Fruit fly (Drosophila melanogaster) whole organism, wandering third instar larva: ENCODE measurements around the gene CG2854.

Source experiments
- Abd-B ChIP-seq: fragments of >200 bp; optimal IDR thresholded peaks from 2 replicates; lab custom pipeline; 2017; ENCODE audit warnings: missing biosample characterization, missing genetic modification characterization
- CG32264 ChIP-seq: fragments of 200-800 bp; sonication (Bioruptor generic); optimal IDR thresholded peaks from 2 replicates; lab custom pipeline; 2016; ENCODE audit warnings: missing biosample characterization, missing genetic modification characterization
- CG9705 ChIP-seq: fragments of 200-800 bp; sonication (Bioruptor generic); optimal IDR thresholded peaks from 2 replicates; lab custom pipeline; 2018; ENCODE audit warnings: missing biosample characterization, mild to moderate bottlenecking, missing genetic modification characterization
- CrebA ChIP-seq: fragments of 200-800 bp; sonication (Bioruptor generic); optimal IDR thresholded peaks from 2 replicates; lab custom pipeline; 2016; ENCODE audit warnings: missing biosample characterization, mild to moderate bottlenecking, missing genetic modification characterization, borderline replicate concordance
- Dfd ChIP-seq: fragments of >200 bp; optimal IDR thresholded peaks from 2 replicates; lab custom pipeline; 2017; ENCODE audit warnings: missing biosample characterization, missing genetic modification characterization
- Dif ChIP-seq: fragments of 200-275, 200-300 bp; sonication (Bioruptor generic); optimal IDR thresholded peaks from 2 replicates; lab custom pipeline; 2018; ENCODE audit warnings: missing biosample characterization, missing genetic modification characterization; ENCODE audit not compliant: partially characterized antibody
- GATAd ChIP-seq: sonication (Bioruptor generic); optimal IDR thresholded peaks from 2 replicates; lab custom pipeline; 2016; ENCODE audit warnings: missing biosample characterization, missing genetic modification characterization
- HLH106 ChIP-seq: fragments of 200-800 bp; optimal IDR thresholded peaks from 3 replicates; lab custom pipeline; 2019; ENCODE audit warnings: missing biosample characterization, mild to moderate bottlenecking, missing genetic modification characterization, moderate library complexity
- Hnf4 ChIP-seq: fragments of 200-800 bp; sonication (Bioruptor generic); optimal IDR thresholded peaks from 2 replicates; lab custom pipeline; 2016; ENCODE audit warnings: missing biosample characterization, mild to moderate bottlenecking, missing genetic modification characterization
- Hr78 ChIP-seq: fragments of >200 bp; optimal IDR thresholded peaks from 2 replicates; lab custom pipeline; 2017; ENCODE audit warnings: missing biosample characterization, missing genetic modification characterization
- Hr83 ChIP-seq: fragments of 200-300 bp; sonication (Bioruptor generic); optimal IDR thresholded peaks from 2 replicates; lab custom pipeline; 2016; ENCODE audit warnings: missing biosample characterization, mild to moderate bottlenecking, missing genetic modification characterization, moderate library complexity; ENCODE audit not compliant: poor library complexity, severe bottlenecking
- Jra ChIP-seq: sonication (Bioruptor generic); optimal IDR thresholded peaks from 2 replicates; lab custom pipeline; 2016; ENCODE audit warnings: missing biosample characterization, missing genetic modification characterization
- Mio ChIP-seq: sonication (Bioruptor generic); optimal IDR thresholded peaks from 2 replicates; lab custom pipeline; 2016; ENCODE audit warnings: missing biosample characterization, missing genetic modification characterization
- Myc ChIP-seq: fragments of >200 bp; optimal IDR thresholded peaks from 2 replicates; lab custom pipeline; 2017
- N ChIP-seq: fragments of >200 bp; optimal IDR thresholded peaks from 2 replicates; lab custom pipeline; 2018; ENCODE audit warnings: missing biosample characterization, missing external identifiers, missing genetic modification characterization
- OdsH ChIP-seq: fragments of 200-800 bp; sonication (Bioruptor generic); optimal IDR thresholded peaks from 2 replicates; lab custom pipeline; 2016; ENCODE audit warnings: missing biosample characterization, mild to moderate bottlenecking, missing genetic modification characterization
- Rel ChIP-seq, 2 experiments: fragments of 200-800 bp; sonication (Bioruptor generic) in 1 of 2; optimal IDR thresholded peaks; 2 replicates in 1 of 2; 3 replicates in 1 of 2; lab custom pipeline; 2016 to 2019; ENCODE audit warnings: mild to moderate bottlenecking in 2 of 2, missing biosample characterization in 2 of 2, missing genetic modification characterization in 2 of 2, moderate library complexity in 1 of 2
- Sp1 ChIP-seq: fragments of 200-800 bp; sonication (Bioruptor generic); optimal IDR thresholded peaks from 3 replicates; lab custom pipeline; 2019; ENCODE audit warnings: missing biosample characterization, mild to moderate bottlenecking, missing genetic modification characterization, moderate library complexity
- Vsx2 ChIP-seq: fragments of 200-300, 225-300 bp; sonication (Bioruptor generic); optimal IDR thresholded peaks from 2 replicates; lab custom pipeline; 2018; ENCODE audit warnings: missing biosample characterization, missing genetic modification characterization; ENCODE audit not compliant: partially characterized antibody
- br ChIP-seq: fragments of 200-800 bp; sonication (Bioruptor generic); optimal IDR thresholded peaks from 2 replicates; lab custom pipeline; 2016; ENCODE audit warnings: missing biosample characterization, missing genetic modification characterization
- brk ChIP-seq: fragments of 200-800 bp; sonication (Bioruptor generic); optimal IDR thresholded peaks from 2 replicates; lab custom pipeline; 2016; ENCODE audit warnings: missing biosample characterization, mild to moderate bottlenecking, missing genetic modification characterization
- dl ChIP-seq, 2 experiments: fragments of 175-275, 200-275 bp in 1 of 2; fragments of 200-275 bp in 1 of 2; sonication (Bioruptor generic); optimal IDR thresholded peaks; lab custom pipeline; 2018; ENCODE audit warnings: mild to moderate bottlenecking in 2 of 2, missing biosample characterization in 2 of 2, missing genetic modification characterization in 2 of 2, moderate library complexity in 2 of 2; ENCODE audit not compliant: partially characterized antibody in 2 of 2, insufficient read depth in 1 of 2
- dmrt93B ChIP-seq: fragments of 200-800 bp; sonication (Bioruptor generic); optimal IDR thresholded peaks from 2 replicates; lab custom pipeline; 2018; ENCODE audit warnings: missing biosample characterization, mild to moderate bottlenecking, missing genetic modification characterization
- dsf ChIP-seq: sonication (Bioruptor generic); optimal IDR thresholded peaks from 2 replicates; lab custom pipeline; 2016; ENCODE audit warnings: missing biosample characterization, missing genetic modification characterization, borderline replicate concordance
- ey ChIP-seq: fragments of 200-800 bp; sonication (Bioruptor generic); optimal IDR thresholded peaks from 2 replicates; lab custom pipeline; 2016; ENCODE audit warnings: missing biosample characterization, missing genetic modification characterization
- foxo ChIP-seq, 2 experiments: fragments of 200-800 bp; sonication (Bioruptor generic); optimal IDR thresholded peaks; 2 replicates in 1 of 2; 3 replicates in 1 of 2; lab custom pipeline; 2016 to 2017; ENCODE audit warnings: missing biosample characterization in 2 of 2, missing genetic modification characterization in 2 of 2
- fru ChIP-seq: fragments of 200-800 bp; sonication (Bioruptor generic); optimal IDR thresholded peaks from 3 replicates; lab custom pipeline; 2016; ENCODE audit warnings: missing biosample characterization, mild to moderate bottlenecking, missing genetic modification characterization
- h ChIP-seq: fragments of 200-800 bp; sonication (Bioruptor generic); optimal IDR thresholded peaks from 3 replicates; lab custom pipeline; 2016; ENCODE audit warnings: missing biosample characterization, mild to moderate bottlenecking, missing genetic modification characterization
- jim ChIP-seq: fragments of 175-275, 200-325 bp; sonication (Bioruptor generic); optimal IDR thresholded peaks from 2 replicates; lab custom pipeline; 2016; ENCODE audit warnings: missing biosample characterization, mild to moderate bottlenecking, missing genetic modification characterization
- lola ChIP-seq: fragments of >200 bp; optimal IDR thresholded peaks from 2 replicates; lab custom pipeline; 2017; ENCODE audit warnings: missing biosample characterization, missing genetic modification characterization
- pan ChIP-seq: fragments of >200 bp; optimal IDR thresholded peaks from 2 replicates; lab custom pipeline; 2017
- psq ChIP-seq: fragments of 200-800 bp; sonication (Bioruptor generic); optimal IDR thresholded peaks from 3 replicates; lab custom pipeline; 2017; ENCODE audit warnings: missing biosample characterization, mild to moderate bottlenecking, missing genetic modification characterization, moderate library complexity
- rgr ChIP-seq: fragments of 200-800 bp; sonication (Bioruptor generic); optimal IDR thresholded peaks from 3 replicates; lab custom pipeline; 2016; ENCODE audit warnings: missing biosample characterization, mild to moderate bottlenecking, missing genetic modification characterization
- sage ChIP-seq: fragments of 200-800 bp; sonication (Bioruptor generic); optimal IDR thresholded peaks from 2 replicates; lab custom pipeline; 2016; ENCODE audit warnings: missing biosample characterization, mild to moderate bottlenecking, missing genetic modification characterization
- sv ChIP-seq: fragments of 200-800 bp; sonication (Bioruptor generic); optimal IDR thresholded peaks from 3 replicates; lab custom pipeline; 2016; ENCODE audit warnings: missing biosample characterization, missing genetic modification characterization
- tai ChIP-seq: sonication (Bioruptor generic); optimal IDR thresholded peaks from 2 replicates; lab custom pipeline; 2016; ENCODE audit warnings: missing biosample characterization, missing genetic modification characterization
- usp ChIP-seq: fragments of >200 bp; optimal IDR thresholded peaks from 2 replicates; lab custom pipeline; 2017; ENCODE audit warnings: missing biosample characterization, missing genetic modification characterization
- woc ChIP-seq: sonication (Bioruptor generic); optimal IDR thresholded peaks from 2 replicates; lab custom pipeline; 2016; ENCODE audit warnings: missing biosample characterization, mild to moderate bottlenecking, missing genetic modification characterization

CG2854 gene

DNA sequence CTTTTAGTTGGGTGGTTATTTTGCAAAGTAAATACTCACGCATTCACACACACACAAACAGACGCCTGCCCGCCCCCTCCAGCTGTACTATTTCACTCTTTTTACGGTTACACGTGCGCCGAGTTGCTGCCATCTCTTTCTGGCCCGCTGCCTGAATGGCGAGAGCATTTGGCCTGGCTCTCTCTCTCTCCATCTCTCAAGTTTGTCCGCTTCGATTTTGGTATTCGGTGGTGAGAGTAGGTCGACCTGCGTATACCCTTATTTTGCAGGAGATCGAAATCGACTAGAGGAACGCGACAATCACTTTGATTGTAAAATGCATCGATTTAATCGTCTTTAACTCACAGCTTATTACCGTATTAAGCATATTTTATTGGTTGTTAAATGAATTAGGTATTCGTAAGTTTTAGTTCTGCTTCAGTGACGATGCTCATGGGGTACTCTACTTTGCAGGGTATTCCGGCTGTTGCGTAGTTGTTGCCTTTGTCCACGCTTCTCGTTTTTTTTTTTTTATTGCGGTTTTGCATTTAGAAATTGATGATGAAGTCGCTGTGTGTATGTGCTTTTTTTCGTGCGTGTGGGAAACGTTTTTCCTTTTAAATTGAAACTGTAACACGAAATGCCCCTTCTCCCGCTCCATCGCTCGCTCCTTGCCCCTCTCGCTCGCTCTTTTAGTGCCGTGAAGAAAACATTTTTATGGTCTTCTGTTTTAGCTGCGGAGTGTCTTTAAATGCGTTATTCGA, 23.0 kb upstream of the CG2854 start:
- TF ChIP-seq CG9705 (GFP tag; lab: Kevin White, UChicago) = peak; percentile 65
- peak; percentile 94 for TF ChIP-seq h
- peak; percentile 76 for TF ChIP-seq Hnf4 (GFP tag; lab: Kevin White, UChicago)
- TF ChIP-seq Dfd = no peak
- peak; percentile 88 for TF ChIP-seq Sp1 (GFP tag; lab: Kevin White, UChicago)
- no peak for TF ChIP-seq dsf (GFP tag; lab: Kevin White, UChicago)
- no peak for TF ChIP-seq pan
- TF ChIP-seq Myc (lab: Kevin White, UChicago) = no peak
- TF ChIP-seq CrebA (GFP tag; lab: Kevin White, UChicago) = no peak
- no peak for TF ChIP-seq N (GFP tag; lab: Kevin White, UChicago)
- TF ChIP-seq jim (GFP tag; lab: Kevin White, UChicago) = no peak
- TF ChIP-seq Mio (GFP tag; lab: Kevin White, UChicago) = no peak
- peak; percentile 90 for TF ChIP-seq ey (GFP tag; lab: Kevin White, UChicago)
- peak; percentile 88 for TF ChIP-seq psq (GFP tag; lab: Kevin White, UChicago)
- peak; percentile 41 for TF ChIP-seq tai (GFP tag; lab: Kevin White, UChicago)
- TF ChIP-seq Abd-B = no peak
- TF ChIP-seq Jra = peak; percentile 80
- peak; percentile 96 for TF ChIP-seq woc (GFP tag; lab: Kevin White, UChicago)
- TF ChIP-seq rgr (GFP tag; lab: Kevin White, UChicago) = peak; percentile 88
- TF ChIP-seq Rel (GFP tag; optimal IDR thresholded peaks at IDR 0.05; lab: Kevin White, UChicago) = no peak
- peak; percentile 52 for TF ChIP-seq Rel (tag; optimal IDR thresholded peaks at IDR 0.05; lab: Kevin White, UChicago)
- peak; percentile 71 for TF ChIP-seq CG32264
- TF ChIP-seq Hr78 = no peak
- peak; percentile 62 for TF ChIP-seq Dif (GFP tag; lab: Kevin White, UChicago)
- TF ChIP-seq usp (GFP tag; lab: Kevin White, UChicago) = no peak
- peak; percentile 83 for TF ChIP-seq HLH106 (tag; lab: Kevin White, UChicago)
- peak; percentile 68 for TF ChIP-seq dmrt93B
- TF ChIP-seq br (GFP tag; lab: Kevin White, UChicago) = peak; percentile 90
- TF ChIP-seq foxo (GFP tag; optimal IDR thresholded peaks at IDR 0.05; lab: Kevin White, UChicago) = peak; percentile 79 to 84
- peak; percentile 47 for TF ChIP-seq sage (GFP tag; lab: Kevin White, UChicago)
- no peak for TF ChIP-seq Hr83
- peak; percentile 92 for TF ChIP-seq fru (GFP tag; lab: Kevin White, UChicago)
- TF ChIP-seq brk (GFP tag; lab: Kevin White, UChicago) = peak; percentile 14
- TF ChIP-seq GATAd (GFP tag; lab: Kevin White, UChicago) = no peak
- TF ChIP-seq sv (GFP tag; lab: Kevin White, UChicago) = peak; percentile 86
- no peak for TF ChIP-seq lola (GFP tag; lab: Kevin White, UChicago)
- TF ChIP-seq dl (GFP tag; optimal IDR thresholded peaks at IDR 0.05; lab: Kevin White, UChicago; ENCODE audit: insufficient read depth in 1 of 2, partially characterized antibody in 2 of 2) = peak; percentile 29 to 65
- no peak for TF ChIP-seq Vsx2
- TF ChIP-seq OdsH (GFP tag; lab: Kevin White, UChicago) = peak; percentile 83

DNA sequence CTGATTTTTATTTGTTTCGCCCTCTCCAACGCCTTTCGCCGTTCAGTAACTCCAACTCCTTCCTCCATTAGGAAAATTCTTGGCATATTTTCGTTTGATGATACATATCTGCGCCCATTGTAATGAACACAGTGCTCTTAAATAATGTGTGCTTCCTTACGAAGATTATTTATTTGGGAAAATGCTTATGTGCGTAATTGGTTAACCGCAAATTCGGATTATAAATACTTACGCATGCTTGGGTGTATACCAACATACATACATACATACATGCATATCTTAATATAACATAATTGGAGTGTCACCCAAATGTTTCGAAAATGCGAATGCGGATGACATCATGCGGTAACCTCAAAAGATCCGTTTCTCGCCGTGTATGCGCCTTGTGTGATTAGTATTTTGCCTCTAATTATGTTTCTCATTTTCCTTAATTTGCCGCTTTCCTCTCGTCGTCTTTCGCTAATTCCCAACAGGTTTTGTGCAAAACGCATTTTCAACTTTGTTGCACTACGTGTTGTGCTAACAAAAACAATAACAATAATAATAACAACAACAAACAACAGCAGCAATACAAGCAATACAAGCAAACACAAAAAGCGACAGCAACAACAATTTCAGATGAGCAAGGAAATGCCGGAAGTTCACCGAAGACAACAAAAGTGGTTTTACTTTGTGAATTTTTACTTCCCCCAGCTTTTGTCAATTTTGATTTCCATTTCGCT, 22.3 kb upstream of the CG2854 start:
- no peak for TF ChIP-seq CG32264
- TF ChIP-seq dl (GFP tag; optimal IDR thresholded peaks at IDR 0.05; lab: Kevin White, UChicago; ENCODE audit: insufficient read depth in 1 of 2, partially characterized antibody in 2 of 2) = no peak
- no peak for TF ChIP-seq jim (GFP tag; lab: Kevin White, UChicago)
- no peak for TF ChIP-seq Dfd
- no peak for TF ChIP-seq HLH106 (tag; lab: Kevin White, UChicago)
- TF ChIP-seq psq (GFP tag; lab: Kevin White, UChicago) = no peak
